Fruit fly (Drosophila melanogaster): Measurements from ENCODE around the gene CG9541.

DNA sequence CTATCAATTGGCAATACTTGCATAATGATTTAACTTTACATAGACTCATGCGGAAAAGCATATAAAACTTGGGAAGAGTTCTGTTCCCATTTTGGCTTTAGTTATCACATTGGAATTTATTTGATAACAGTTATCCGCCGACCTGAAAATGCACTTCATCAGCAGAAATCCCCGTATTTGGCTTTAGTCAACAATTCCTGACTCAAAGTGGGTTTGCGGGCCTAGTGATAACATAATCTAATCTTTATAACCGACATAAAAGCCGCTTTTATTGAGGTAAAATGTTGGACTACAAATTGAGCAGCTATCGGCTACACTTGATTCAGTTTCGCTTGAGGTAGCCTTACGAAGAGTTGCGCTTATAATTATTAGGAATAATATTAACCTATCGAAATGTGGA is 35.0 kb upstream of the CG9541 start, which contains the start of gene CG9568:
- TF ChIP-seq psq (optimal IDR thresholded peaks at IDR 0.05), result no peak
- TF ChIP-seq Sin3A (optimal IDR thresholded peaks at IDR 0.05), result no peak
- TF ChIP-seq h (optimal IDR thresholded peaks at IDR 0.05), result no peak
- TF ChIP-seq insv (optimal IDR thresholded peaks at IDR 0.05), result no peak
- no peak for TF ChIP-seq ttk (optimal IDR thresholded peaks at IDR 0.05)
